Worm (Caenorhabditis elegans) whole organism, mixed stage, embryonic: ENCODE data around the gene sdc-2.

ENCODE experiments used
- ceh-39 ChIP-seq: fragments of 150-350 bp; optimal IDR thresholded peaks from 2 replicates; lab custom pipeline; 2014; ENCODE audit warnings: missing biosample characterization, missing genetic modification characterization
- unc-62 ChIP-seq: fragments of 150-350 bp; optimal IDR thresholded peaks from 2 replicates; lab custom pipeline; 2014; ENCODE audit warnings: missing biosample characterization, missing genetic modification reagents, missing genetic modification characterization

DNA sequence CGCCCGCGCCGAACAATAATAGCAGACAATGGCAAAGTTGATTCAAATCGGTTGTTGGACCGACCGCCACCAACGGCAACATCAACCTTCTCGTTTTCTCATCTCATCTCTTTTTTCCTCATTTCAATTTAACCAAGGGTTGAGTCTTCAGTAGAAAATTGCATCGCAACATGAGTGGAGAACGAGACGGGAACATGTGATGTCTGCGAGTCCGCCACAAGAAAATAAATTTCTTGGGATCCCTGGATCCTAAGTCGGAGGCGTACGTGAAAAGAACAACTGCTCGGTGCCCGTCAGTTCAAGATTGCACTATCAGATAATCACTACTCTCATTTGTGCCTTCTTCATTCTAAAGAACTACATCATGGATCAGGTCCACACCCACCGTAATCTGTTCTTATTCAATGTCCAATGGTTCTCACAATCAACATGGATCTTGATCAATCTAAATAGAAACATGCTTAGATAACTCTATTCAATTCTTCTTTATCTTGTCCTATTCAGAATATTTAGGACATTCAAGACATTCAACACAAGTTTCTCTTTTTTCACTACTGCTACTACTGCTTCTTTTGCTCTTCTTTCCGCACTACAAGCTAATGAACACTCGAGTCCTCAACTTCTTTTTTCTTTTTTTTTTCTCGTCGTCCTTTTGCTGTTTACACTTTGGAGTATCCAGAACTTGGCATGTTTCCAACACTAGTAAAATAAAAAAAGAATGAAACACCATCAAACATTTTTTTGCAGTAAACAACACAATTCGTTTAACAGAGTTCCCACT is 47.7 kb upstream of the sdc-2 start:
- TF ChIP-seq unc-62 (GFP tag; lab: Kevin White, UChicago) = no peak
- no peak for TF ChIP-seq ceh-39 (tag; lab: Kevin White, UChicago)
